Worm (Caenorhabditis elegans) whole organism, L3 larva: ENCODE results near the gene C05E11.7.

ENCODE experiments used
- ceh-82 ChIP-seq: fragments of 150-350 bp; optimal IDR thresholded peaks from 2 replicates; lab custom pipeline; 2014; ENCODE audit warnings: missing biosample characterization, missing genetic modification characterization
- fkh-10 ChIP-seq: sonication (generic microtip); optimal IDR thresholded peaks from 2 replicates; lab custom pipeline; 2017; ENCODE audit warnings: missing biosample characterization, missing genetic modification reagents, missing genetic modification characterization
- nhr-12 ChIP-seq: fragments of 150-350 bp; optimal IDR thresholded peaks from 2 replicates; lab custom pipeline; 2014; ENCODE audit warnings: missing biosample characterization, missing genetic modification characterization
- nhr-76 ChIP-seq: fragments of 150-350 bp; sonication (generic microtip); optimal IDR thresholded peaks from 5 replicates; lab custom pipeline; 2014; ENCODE audit warnings: missing biosample characterization, missing genetic modification characterization
- nhr-77 ChIP-seq: fragments of 150-350 bp; optimal IDR thresholded peaks from 2 replicates; lab custom pipeline; 2014; ENCODE audit warnings: missing biosample characterization, missing genetic modification characterization
- pqm-1 ChIP-seq: fragments of 150-350 bp; optimal IDR thresholded peaks from 2 replicates; lab custom pipeline; 2017; ENCODE audit warnings: missing biosample characterization, missing genetic modification characterization, inconsistent platforms
- sea-2 ChIP-seq: fragments of 150-350 bp; sonication (generic microtip); optimal IDR thresholded peaks from 4 replicates; lab custom pipeline; 2014; ENCODE audit warnings: missing biosample characterization, missing genetic modification reagents, missing genetic modification characterization
- unc-62 ChIP-seq: fragments of 150-350 bp; sonication (generic microtip); optimal IDR thresholded peaks from 4 replicates; lab custom pipeline; 2014; ENCODE audit warnings: missing biosample characterization, missing genetic modification reagents, missing genetic modification characterization
- ztf-4 ChIP-seq: fragments of 150-350 bp; optimal IDR thresholded peaks from 2 replicates; lab custom pipeline; 2014; ENCODE audit warnings: missing biosample characterization, missing genetic modification characterization

- TF ChIP-seq nhr-77 (tag; lab: Kevin White, UChicago) (no peak), pqm-1 (tag; lab: Kevin White, UChicago) (peak; percentile 64), unc-62 (GFP tag; lab: Kevin White, UChicago) (no peak), nhr-76 (tag; lab: Kevin White, UChicago) (no peak), ztf-4 (no peak), nhr-12 (tag; lab: Kevin White, UChicago) (no peak), fkh-10 (GFP tag; lab: Kevin White, UChicago) (no peak), ceh-82 (tag; lab: Kevin White, UChicago) (no peak), sea-2 (GFP tag; lab: Kevin White, UChicago) (no peak)
Observed at ce11 chrX:4567110-4567509, 18.4 kb downstream of the C05E11.7 start.
